Fruit fly (Drosophila melanogaster) whole organism: ENCODE measurements around the gene eIF4EHP.

ENCODE experiments used
- CG8478 ChIP-seq: fragments of >200 bp; optimal IDR thresholded peaks from 2 replicates; lab custom pipeline; 2018; ENCODE audit warnings: inconsistent platforms
- Dll ChIP-seq: fragments of >200 bp; optimal IDR thresholded peaks from 2 replicates; lab custom pipeline; 2017
- EcR ChIP-seq, 2 experiments: fragments of >200 bp; optimal IDR thresholded peaks; 2 replicates each; lab custom pipeline; 2017; ENCODE audit warnings: missing biosample characterization in 2 of 2, missing genetic modification characterization in 2 of 2, missing genetic modification reagents in 2 of 2
- psq ChIP-seq: fragments of >200 bp; optimal IDR thresholded peaks from 2 replicates; lab custom pipeline; 2017

DNA sequence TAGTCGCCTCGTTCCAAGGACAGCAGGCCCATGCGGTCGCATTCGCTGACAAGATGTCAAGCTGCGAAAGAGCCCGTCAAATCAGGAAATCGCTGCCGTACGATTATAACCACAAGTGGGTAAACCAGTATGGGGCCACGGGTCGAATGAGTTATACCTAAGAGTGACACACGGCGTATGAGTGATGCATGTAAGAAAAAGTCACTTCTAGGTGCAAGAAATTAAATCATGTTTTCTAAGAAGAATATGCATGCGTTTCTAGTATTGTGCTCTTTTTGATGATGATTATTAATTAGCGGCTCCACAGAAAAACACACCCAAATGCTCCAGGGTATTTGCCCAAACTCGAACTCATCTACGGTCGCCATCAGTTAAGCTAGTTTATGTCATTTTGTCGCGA, 91.1 kb downstream of the eIF4EHP start:
- no peak for TF ChIP-seq psq (lab: Kevin White, UChicago)
- no peak for TF ChIP-seq CG8478
- no peak for TF ChIP-seq EcR (GFP tag; optimal IDR thresholded peaks at IDR 0.05; lab: Kevin White, UChicago)
- TF ChIP-seq Dll (lab: Kevin White, UChicago) = no peak
